Fruit fly (Drosophila melanogaster) whole organism, embryonic: Measurements from ENCODE around the gene Bhmt.

Experiments
- Asciz ChIP-seq: fragments of 200-800 bp; sonication (Bioruptor generic); optimal IDR thresholded peaks from 2 replicates; lab custom pipeline; 2017; ENCODE audit warnings: missing biosample characterization, mild to moderate bottlenecking, missing genetic modification characterization, missing genetic modification reagents
- Bteb2 ChIP-seq: fragments of 200-800 bp; sonication (Bioruptor generic); optimal IDR thresholded peaks from 2 replicates; lab custom pipeline; 2016; ENCODE audit warnings: missing biosample characterization, missing genetic modification characterization
- CG12104 ChIP-seq: fragments of 200-800 bp; sonication (Bioruptor generic); optimal IDR thresholded peaks from 3 replicates; lab custom pipeline; 2016; ENCODE audit warnings: missing biosample characterization, missing genetic modification characterization
- CG12219 ChIP-seq: fragments of 200-800 bp; sonication (Bioruptor generic); optimal IDR thresholded peaks from 3 replicates; lab custom pipeline; 2018; ENCODE audit warnings: missing biosample characterization, mild to moderate bottlenecking, missing genetic modification characterization
- CG12769 ChIP-seq: fragments of 200-800 bp; sonication (Bioruptor generic); optimal IDR thresholded peaks from 2 replicates; lab custom pipeline; 2019; ENCODE audit warnings: missing biosample characterization, mild to moderate bottlenecking, missing genetic modification characterization, moderate library complexity
- CG13296 ChIP-seq: fragments of 200-800 bp; sonication (Bioruptor generic); optimal IDR thresholded peaks from 3 replicates; lab custom pipeline; 2018; ENCODE audit warnings: missing biosample characterization, mild to moderate bottlenecking, missing genetic modification characterization
- CG14014 ChIP-seq: fragments of 200-800 bp; sonication (Bioruptor generic); IDR thresholded peaks from 2 replicates; pipeline ENCODE4 v1.3.6; 2022; ENCODE audit warnings: missing biosample characterization, missing genetic modification characterization
- CG14860 ChIP-seq: fragments of 200-800 bp; sonication (Bioruptor generic); IDR thresholded peaks from 3 replicates; pipeline ENCODE4 v1.3.6; 2022; ENCODE audit warnings: missing biosample characterization, missing genetic modification characterization; ENCODE audit not compliant: partially characterized antibody
- CG15479 ChIP-seq: fragments of 200-800 bp; sonication (Bioruptor generic); optimal IDR thresholded peaks from 3 replicates; lab custom pipeline; 2019; ENCODE audit warnings: missing biosample characterization, mild to moderate bottlenecking, missing genetic modification characterization, moderate library complexity
- CG15514 ChIP-seq: fragments of 200-800 bp; sonication (Bioruptor generic); optimal IDR thresholded peaks from 3 replicates; lab custom pipeline; 2017; ENCODE audit warnings: missing biosample characterization, missing genetic modification characterization, mild to moderate bottlenecking, moderate library complexity, missing genetic modification reagents
- CG16863 ChIP-seq: fragments of 200-800 bp; sonication (Bioruptor generic); optimal IDR thresholded peaks from 3 replicates; lab custom pipeline; 2016; ENCODE audit warnings: missing biosample characterization, missing genetic modification characterization
- CG18599 ChIP-seq: fragments of 200-800 bp; sonication (Bioruptor generic); optimal IDR thresholded peaks from 3 replicates; lab custom pipeline; 2017; ENCODE audit warnings: missing biosample characterization, missing genetic modification characterization, mild to moderate bottlenecking, moderate library complexity, missing genetic modification reagents
- CG2875 ChIP-seq: fragments of 200-800 bp; sonication (Bioruptor generic); optimal IDR thresholded peaks from 2 replicates; lab custom pipeline; 2017; ENCODE audit warnings: missing biosample characterization, mild to moderate bottlenecking, missing genetic modification characterization, missing genetic modification reagents
- CG2889 ChIP-seq: fragments of 200-800 bp; sonication (Bioruptor generic); IDR thresholded peaks from 3 replicates; pipeline ENCODE4 v1.3.6; 2022; ENCODE audit warnings: missing biosample characterization, missing genetic modification characterization
- CG30020 ChIP-seq: fragments of 200-800 bp; optimal IDR thresholded peaks from 2 replicates; lab custom pipeline; 2019; ENCODE audit warnings: missing biosample characterization, mild to moderate bottlenecking, missing genetic modification characterization, moderate library complexity
- CG31441 ChIP-seq: fragments of 200-800 bp; sonication (Bioruptor generic); IDR thresholded peaks from 2 replicates; pipeline ENCODE4 v1.3.6; 2022; ENCODE audit warnings: missing biosample characterization, missing genetic modification characterization
- CG33213 ChIP-seq: fragments of 200-800 bp; sonication (Bioruptor generic); optimal IDR thresholded peaks from 3 replicates; lab custom pipeline; 2016; ENCODE audit warnings: missing biosample characterization, missing genetic modification characterization
- CG7357 ChIP-seq: fragments of 200-800 bp; sonication (Bioruptor generic); IDR thresholded peaks from 3 replicates; pipeline ENCODE4 v1.3.6; 2022; ENCODE audit warnings: missing biosample characterization, missing genetic modification characterization
- CG7372 ChIP-seq: fragments of 200-800 bp; sonication (Bioruptor generic); IDR thresholded peaks from 2 replicates; pipeline ENCODE4 v1.3.6; 2022; ENCODE audit warnings: missing biosample characterization, missing genetic modification characterization
- CG7839 ChIP-seq: fragments of 200-800 bp; sonication (Bioruptor generic); optimal IDR thresholded peaks from 3 replicates; lab custom pipeline; 2018; ENCODE audit warnings: missing biosample characterization, mild to moderate bottlenecking, missing genetic modification characterization, moderate library complexity
- CG8478 ChIP-seq: fragments of >200 bp; optimal IDR thresholded peaks from 2 replicates; lab custom pipeline; 2018
- CrebB ChIP-seq: fragments of 200-800 bp; sonication (Bioruptor generic); optimal IDR thresholded peaks from 3 replicates; lab custom pipeline; 2018; ENCODE audit warnings: missing biosample characterization, mild to moderate bottlenecking, missing genetic modification characterization
- ERR ChIP-seq: fragments of 200-800 bp; sonication (Bioruptor generic); optimal IDR thresholded peaks from 2 replicates; lab custom pipeline; 2016; ENCODE audit warnings: missing biosample characterization, missing genetic modification characterization
- Kr ChIP-seq: fragments of 200-800 bp; sonication (Bioruptor generic); optimal IDR thresholded peaks from 2 replicates; lab custom pipeline; 2017; ENCODE audit warnings: missing biosample characterization, mild to moderate bottlenecking, missing genetic modification characterization
- Lhr ChIP-seq: fragments of 200-800 bp; sonication (Bioruptor generic); optimal IDR thresholded peaks from 3 replicates; lab custom pipeline; 2017; ENCODE audit warnings: mild to moderate bottlenecking, missing biosample characterization, missing genetic modification reagents, missing genetic modification characterization
- MBD-R2 ChIP-seq: fragments of 200-800 bp; sonication (Bioruptor generic); IDR thresholded peaks from 2 replicates; pipeline ENCODE4 v1.3.6; 2022; ENCODE audit warnings: missing biosample characterization, missing genetic modification characterization
- Mrtf ChIP-seq: fragments of 200-800 bp; sonication (Bioruptor generic); IDR thresholded peaks from 3 replicates; pipeline ENCODE4 v1.3.6; 2022; ENCODE audit warnings: missing biosample characterization, missing genetic modification characterization
- Myb ChIP-seq: fragments of 200-800 bp; sonication (Bioruptor generic); optimal IDR thresholded peaks from 2 replicates; lab custom pipeline; 2016; ENCODE audit warnings: missing biosample characterization, missing genetic modification characterization
- Poxn ChIP-seq: fragments of 200-800 bp; sonication (Bioruptor generic); IDR thresholded peaks from 2 replicates; pipeline ENCODE4 v1.3.6; 2022; ENCODE audit warnings: missing biosample characterization, missing genetic modification characterization
- Scr ChIP-seq: fragments of 200-800 bp; sonication (Bioruptor generic); IDR thresholded peaks from 2 replicates; pipeline ENCODE4 v1.3.6; 2022; ENCODE audit warnings: missing biosample characterization, missing genetic modification characterization; ENCODE audit not compliant: partially characterized antibody
- br ChIP-seq: fragments of >200 bp; optimal IDR thresholded peaks from 2 replicates; lab custom pipeline; 2017
- crc ChIP-seq: fragments of 200-800 bp; sonication (Bioruptor generic); optimal IDR thresholded peaks from 2 replicates; lab custom pipeline; 2016; ENCODE audit warnings: missing biosample characterization, missing genetic modification characterization
- dimm ChIP-seq: fragments of 200-800 bp; sonication (Bioruptor generic); IDR thresholded peaks from 2 replicates; pipeline ENCODE4 v1.3.6; 2022; ENCODE audit warnings: missing biosample characterization, missing genetic modification characterization
- h ChIP-seq: fragments of >200 bp; optimal IDR thresholded peaks from 2 replicates; lab custom pipeline; 2017
- hbn ChIP-seq: fragments of 200-800 bp; sonication (Bioruptor generic); IDR thresholded peaks from 2 replicates; pipeline ENCODE4 v1.3.6; 2022; ENCODE audit warnings: missing biosample characterization, missing genetic modification characterization; ENCODE audit not compliant: partially characterized antibody
- insv ChIP-seq, 2 experiments: fragments of 200-800 bp; sonication (Bioruptor generic); optimal IDR thresholded peaks; 3 replicates each; lab custom pipeline; 2016 to 2018; ENCODE audit warnings: missing biosample characterization in 2 of 2, missing genetic modification characterization in 2 of 2
- kah ChIP-seq: fragments of 200-800 bp; sonication (Bioruptor generic); optimal IDR thresholded peaks from 2 replicates; lab custom pipeline; 2018; ENCODE audit warnings: missing biosample characterization, mild to moderate bottlenecking, missing genetic modification characterization
- lbe ChIP-seq: fragments of 200-800 bp; sonication (Bioruptor generic); optimal IDR thresholded peaks from 2 replicates; lab custom pipeline; 2016; ENCODE audit warnings: missing biosample characterization, mild to moderate bottlenecking, missing genetic modification characterization
- lilli ChIP-seq: fragments of 200-800 bp; sonication (Bioruptor generic); optimal IDR thresholded peaks from 3 replicates; lab custom pipeline; 2016; ENCODE audit warnings: missing biosample characterization, missing genetic modification characterization
- lmd ChIP-seq: fragments of 200-800 bp; sonication (Bioruptor generic); IDR thresholded peaks from 2 replicates; pipeline ENCODE4 v1.3.6; 2022; ENCODE audit warnings: missing biosample characterization, missing genetic modification characterization
- nom ChIP-seq: fragments of 200-800 bp; sonication (Bioruptor generic); optimal IDR thresholded peaks from 2 replicates; lab custom pipeline; 2017; ENCODE audit warnings: missing biosample characterization, missing genetic modification characterization, mild to moderate bottlenecking, moderate library complexity, missing genetic modification reagents
- pfk ChIP-seq: fragments of 200-800 bp; sonication (Bioruptor generic); optimal IDR thresholded peaks from 2 replicates; lab custom pipeline; 2018; ENCODE audit warnings: missing biosample characterization, mild to moderate bottlenecking, missing genetic modification characterization, moderate library complexity
- psq ChIP-seq: fragments of 200-800 bp; sonication (Bioruptor generic); optimal IDR thresholded peaks from 2 replicates; lab custom pipeline; 2017; ENCODE audit warnings: missing biosample characterization, missing genetic modification characterization
- ranshi ChIP-seq: fragments of 200-800 bp; sonication (Bioruptor generic); IDR thresholded peaks from 2 replicates; pipeline ENCODE4 v1.3.6; 2022; ENCODE audit warnings: missing biosample characterization, missing genetic modification characterization
- ro ChIP-seq: fragments of 200-800 bp; sonication (Bioruptor generic); IDR thresholded peaks from 2 replicates; pipeline ENCODE4 v1.3.6; 2022; ENCODE audit warnings: missing biosample characterization, missing genetic modification characterization
- seq ChIP-seq: fragments of 200-800 bp; sonication (Bioruptor generic); IDR thresholded peaks from 2 replicates; pipeline ENCODE4 v1.3.6; 2022; ENCODE audit warnings: missing biosample characterization, missing genetic modification characterization
- sqz ChIP-seq: fragments of 200-800 bp; sonication (Bioruptor generic); optimal IDR thresholded peaks from 3 replicates; lab custom pipeline; 2018; ENCODE audit warnings: missing biosample characterization, mild to moderate bottlenecking, missing genetic modification characterization
- sug ChIP-seq: fragments of 200-800 bp; optimal IDR thresholded peaks from 2 replicates; lab custom pipeline; 2019; ENCODE audit warnings: missing biosample characterization, mild to moderate bottlenecking, missing genetic modification characterization, moderate library complexity
- unpg ChIP-seq: fragments of 200-800 bp; sonication (Bioruptor generic); optimal IDR thresholded peaks from 3 replicates; lab custom pipeline; 2018; ENCODE audit warnings: missing biosample characterization, mild to moderate bottlenecking, missing genetic modification characterization, moderate library complexity
- wdn ChIP-seq: fragments of 200-800 bp; sonication (Bioruptor generic); IDR thresholded peaks from 2 replicates; pipeline ENCODE4 v1.3.6; 2022; ENCODE audit warnings: missing biosample characterization, missing genetic modification characterization
- wek ChIP-seq: fragments of 200-800 bp; sonication (Bioruptor generic); optimal IDR thresholded peaks from 3 replicates; lab custom pipeline; 2018; ENCODE audit warnings: missing biosample characterization, mild to moderate bottlenecking, missing genetic modification characterization, moderate library complexity

Gene Bhmt

dm6 chr2L:18968370-18969105 lies 11.4 kb upstream of the Bhmt start, which contains the start of the genes Nak and Tango6 (continued):
- TF ChIP-seq CG7839 (tag; lab: Kevin White, UChicago) (peak; percentile 16), kah (GFP tag; lab: Kevin White, UChicago) (no peak), Kr (GFP tag; lab: Kevin White, UChicago) (no peak), Asciz (GFP tag; lab: Kevin White, UChicago) (no peak), wdn (GFP tag; lab: Robert Waterston, UW) (no peak), nom (GFP tag; lab: Kevin White, UChicago) (no peak), wek (GFP tag; lab: Kevin White, UChicago) (no peak), Poxn (GFP tag; lab: Robert Waterston, UW) (no peak), lmd (no peak), MBD-R2 (GFP tag; lab: Robert Waterston, UW) (peak; percentile 48; the same call in 1 of the 2 replicates), psq (GFP tag; lab: Kevin White, UChicago) (no peak), insv (GFP tag; optimal IDR thresholded peaks at IDR 0.05; lab: Kevin White, UChicago) (peak in 1 of 2 experiments; percentile 16), Myb (GFP tag; lab: Kevin White, UChicago) (peak; percentile 31), CG12769 (tag; lab: Kevin White, UChicago) (no peak), br (lab: Kevin White, UChicago) (no peak), CG18599 (GFP tag; lab: Kevin White, UChicago) (peak; percentile 9), CG14014 (GFP tag; lab: Robert Waterston, UW) (no peak), pfk (no peak), lbe (GFP tag; lab: Kevin White, UChicago) (peak; percentile 35), CG7357 (no peak), Mrtf (GFP tag; lab: Robert Waterston, UW) (no peak), CG2875 (GFP tag; lab: Kevin White, UChicago) (no peak), lilli (GFP tag; lab: Kevin White, UChicago) (peak; percentile 49), dimm (GFP tag; lab: Robert Waterston, UW) (no peak), CG2889 (GFP tag; lab: Robert Waterston, UW) (no peak), CG15514 (GFP tag; lab: Kevin White, UChicago) (peak; percentile 34), Scr (GFP tag; lab: Robert Waterston, UW) (peak; percentile 98), CG30020 (tag; lab: Kevin White, UChicago) (peak; percentile 77), Lhr (GFP tag; lab: Kevin White, UChicago) (peak; percentile 61), CG12219 (no peak), crc (GFP tag; lab: Kevin White, UChicago) (no peak), ranshi (no peak), CG16863 (peak; percentile 0), CG31441 (GFP tag; lab: Robert Waterston, UW) (peak; percentile 34; the same call in 1 of the 2 replicates), CG33213 (GFP tag; lab: Kevin White, UChicago) (peak; percentile 65), seq (GFP tag; lab: Robert Waterston, UW) (0 out of 2 replicates have a peak, but pooled peaks have one; percentile 25), CG13296 (GFP tag; lab: Kevin White, UChicago) (peak; percentile 11), hbn (peak; percentile 90), Bteb2 (peak; percentile 31), unpg (GFP tag; lab: Kevin White, UChicago) (peak; percentile 11), ERR (GFP tag; lab: Kevin White, UChicago) (no peak), sqz (GFP tag; lab: Kevin White, UChicago) (no peak), ro (GFP tag; lab: Robert Waterston, UW) (no peak), CG7372 (no peak), CG14860 (GFP tag; lab: Robert Waterston, UW) (peak; percentile 95), h (lab: Kevin White, UChicago) (no peak), CG8478 (lab: Kevin White, UChicago) (no peak), CG15479 (peak; percentile 97), CG12104 (GFP tag; lab: Kevin White, UChicago) (no peak), CrebB (tag; lab: Kevin White, UChicago) (no peak), sug (tag; lab: Kevin White, UChicago) (peak; percentile 46)
